Fruit fly (Drosophila melanogaster) whole organism, wandering third instar larva: ENCODE measurements around the gene Gr94a.

Experiments
- Abd-B ChIP-seq: fragments of >200 bp; optimal IDR thresholded peaks from 2 replicates; lab custom pipeline; 2017; ENCODE audit warnings: missing biosample characterization, missing genetic modification characterization
- GATAd ChIP-seq: sonication (Bioruptor generic); optimal IDR thresholded peaks from 2 replicates; lab custom pipeline; 2016; ENCODE audit warnings: missing biosample characterization, missing genetic modification characterization
- br ChIP-seq: fragments of 200-800 bp; sonication (Bioruptor generic); optimal IDR thresholded peaks from 2 replicates; lab custom pipeline; 2016; ENCODE audit warnings: missing biosample characterization, missing genetic modification characterization
- dmrt93B ChIP-seq: fragments of 200-800 bp; sonication (Bioruptor generic); optimal IDR thresholded peaks from 2 replicates; lab custom pipeline; 2018; ENCODE audit warnings: missing biosample characterization, mild to moderate bottlenecking, missing genetic modification characterization
- fru ChIP-seq: fragments of 200-800 bp; sonication (Bioruptor generic); optimal IDR thresholded peaks from 3 replicates; lab custom pipeline; 2016; ENCODE audit warnings: missing biosample characterization, mild to moderate bottlenecking, missing genetic modification characterization
- h ChIP-seq: fragments of 200-800 bp; sonication (Bioruptor generic); optimal IDR thresholded peaks from 3 replicates; lab custom pipeline; 2016; ENCODE audit warnings: missing biosample characterization, mild to moderate bottlenecking, missing genetic modification characterization
- lola ChIP-seq: fragments of >200 bp; optimal IDR thresholded peaks from 2 replicates; lab custom pipeline; 2017; ENCODE audit warnings: missing biosample characterization, missing genetic modification characterization
- psq ChIP-seq: fragments of 200-800 bp; sonication (Bioruptor generic); optimal IDR thresholded peaks from 3 replicates; lab custom pipeline; 2017; ENCODE audit warnings: missing biosample characterization, mild to moderate bottlenecking, missing genetic modification characterization, moderate library complexity

- no peak for TF ChIP-seq psq (GFP tag; lab: Kevin White, UChicago)
- no peak for TF ChIP-seq GATAd
- no peak for TF ChIP-seq fru (GFP tag; lab: Kevin White, UChicago)
- TF ChIP-seq br (GFP tag; lab: Kevin White, UChicago): no peak
- TF ChIP-seq dmrt93B (GFP tag; lab: Kevin White, UChicago): no peak
- no peak for TF ChIP-seq Abd-B (GFP tag; lab: Kevin White, UChicago)
- TF ChIP-seq h (GFP tag; lab: Kevin White, UChicago): no peak
- no peak for TF ChIP-seq lola (GFP tag; lab: Kevin White, UChicago)
Measured at dm6 chr3R:23043690-23044089, 7.8 kb upstream of the Gr94a start, which contains the start of gene CG13837.
